Fruit fly (Drosophila melanogaster) whole organism, pupa: ENCODE measurements around the gene CG11052.

Experiments used
- EcR ChIP-seq: fragments of 200-800 bp; sonication (Bioruptor generic); optimal IDR thresholded peaks from 3 replicates; lab custom pipeline; 2019; ENCODE audit warnings: missing biosample characterization, missing genetic modification characterization, mild to moderate bottlenecking, moderate library complexity, missing genetic modification reagents
- Snoo ChIP-seq: fragments of 200-800 bp; sonication (Bioruptor generic); optimal IDR thresholded peaks from 3 replicates; lab custom pipeline; 2017; ENCODE audit warnings: missing biosample characterization, mild to moderate bottlenecking, missing genetic modification characterization, inconsistent platforms
- rn ChIP-seq: fragments of 200-800 bp; sonication (Bioruptor generic); IDR thresholded peaks from 2 replicates; pipeline ENCODE4 v1.3.6; 2022; ENCODE audit warnings: missing biosample characterization, missing genetic modification characterization

DNA sequence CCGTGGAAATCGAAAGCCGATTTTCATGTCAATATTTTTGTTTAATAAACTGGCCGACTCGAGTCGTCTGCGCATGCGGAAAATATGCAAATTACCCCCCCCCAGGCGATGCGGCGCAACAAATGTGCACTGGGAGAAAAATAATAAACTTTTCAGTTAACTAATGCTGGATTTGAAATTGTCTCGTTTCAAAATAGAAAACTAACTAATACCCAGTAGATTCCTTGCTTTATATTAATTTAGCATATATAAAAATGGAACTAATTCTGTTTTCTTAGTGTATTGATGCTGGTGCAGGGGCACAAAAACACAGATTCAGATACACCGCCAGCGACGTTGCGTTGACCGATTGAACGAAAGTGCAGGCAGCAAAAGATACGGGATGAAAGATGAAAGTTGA lies 28.8 kb upstream of the CG11052 start:
- peak; percentile 61; the same call in 1 of the 2 replicates for TF ChIP-seq rn
- TF ChIP-seq EcR (GFP tag; lab: Kevin White, UChicago): no peak
- peak; percentile 1 for TF ChIP-seq Snoo
